Worm (Caenorhabditis elegans) whole organism, L1 larva: ENCODE measurements around the gene K12H6.8.

Experiments used
- C04F5.9 ChIP-seq: sonication (generic microtip); optimal IDR thresholded peaks from 2 replicates; lab custom pipeline; 2016; ENCODE audit warnings: missing genetic modification characterization, missing compliant biosample characterization
- C16A3.4 ChIP-seq: fragments of 150-350 bp; optimal IDR thresholded peaks from 2 replicates; lab custom pipeline; 2014; ENCODE audit warnings: missing biosample characterization, missing genetic modification characterization
- C34B4.2 ChIP-seq: sonication (generic microtip); optimal IDR thresholded peaks from 2 replicates; lab custom pipeline; 2017; ENCODE audit warnings: mild to moderate bottlenecking, missing genetic modification characterization, missing compliant biosample characterization
- aha-1 ChIP-seq: fragments of 150-350 bp; optimal IDR thresholded peaks from 2 replicates; lab custom pipeline; 2014; ENCODE audit warnings: missing biosample characterization, missing genetic modification characterization
- alr-1 ChIP-seq: fragments of 200-800 bp; sonication (Bioruptor generic); optimal IDR thresholded peaks from 2 replicates; lab custom pipeline; 2018; ENCODE audit warnings: borderline replicate concordance, mild to moderate bottlenecking, missing genetic modification characterization, missing compliant biosample characterization
- ama-1 ChIP-seq: fragments of 150-350 bp; optimal IDR thresholded peaks from 2 replicates; lab custom pipeline; 2014
- blmp-1 ChIP-seq: fragments of 150-350 bp; optimal IDR thresholded peaks from 2 replicates; lab custom pipeline; 2014; ENCODE audit warnings: missing biosample characterization, missing genetic modification characterization
- ceh-63 ChIP-seq: fragments of 200-800 bp; sonication (Bioruptor generic); optimal IDR thresholded peaks from 2 replicates; lab custom pipeline; 2018; ENCODE audit warnings: mild to moderate bottlenecking, missing genetic modification characterization, missing compliant biosample characterization
- ceh-8 ChIP-seq: fragments of 200-800 bp; sonication (Bioruptor generic); optimal IDR thresholded peaks from 2 replicates; lab custom pipeline; 2018; ENCODE audit warnings: mild to moderate bottlenecking, missing genetic modification characterization, moderate library complexity, missing compliant biosample characterization
- ceh-88 ChIP-seq: fragments of 200-800 bp; sonication (Bioruptor generic); IDR thresholded peaks from 2 replicates; pipeline ENCODE4 v1.3.6; 2022; ENCODE audit warnings: missing genetic modification characterization, missing compliant biosample characterization
- dpl-1 ChIP-seq, 3 experiments: fragments of 150-350 bp in 2 of 3; sonication (generic microtip) in 1 of 3; optimal IDR thresholded peaks; 2 replicates each; lab custom pipeline; 2014 to 2017; ENCODE audit warnings: missing biosample characterization in 3 of 3, missing genetic modification characterization in 3 of 3, missing genetic modification reagents in 3 of 3
- dsc-1 ChIP-seq: sonication (generic microtip); optimal IDR thresholded peaks from 2 replicates; lab custom pipeline; 2016; ENCODE audit warnings: mild to moderate bottlenecking, missing genetic modification characterization, missing compliant biosample characterization
- efl-1 ChIP-seq, 4 experiments: fragments of 150-350 bp; optimal IDR thresholded peaks in 3 of 4; peaks in 1 of 4; 1 replicate in 1 of 4; 2 replicates in 3 of 4; lab custom pipeline; 2014; ENCODE audit warnings: missing biosample characterization in 2 of 4, missing genetic modification characterization in 2 of 4, missing genetic modification reagents in 2 of 4
- efl-3 ChIP-seq: fragments of 200-800 bp; sonication (Bioruptor generic); optimal IDR thresholded peaks from 2 replicates; lab custom pipeline; 2018; ENCODE audit warnings: mild to moderate bottlenecking, missing genetic modification characterization, missing compliant biosample characterization
- egl-27 ChIP-seq, 2 experiments: fragments of 150-350 bp in 1 of 2; sonication (generic microtip); optimal IDR thresholded peaks; 3 replicates each; lab custom pipeline; 2017 to 2018; ENCODE audit warnings: missing biosample characterization in 2 of 2, missing genetic modification characterization in 2 of 2, missing genetic modification reagents in 2 of 2
- elt-2 ChIP-seq: sonication (generic microtip); optimal IDR thresholded peaks from 2 replicates; lab custom pipeline; 2016; ENCODE audit warnings: missing genetic modification characterization, mild to moderate bottlenecking, inconsistent platforms, missing compliant biosample characterization, missing genetic modification reagents
- elt-3 ChIP-seq, 6 experiments: fragments of 150-350 bp in 1 of 6; sonication (generic microtip); optimal IDR thresholded peaks; 2 replicates each; lab custom pipeline; 2017 to 2018; ENCODE audit warnings: missing biosample characterization in 6 of 6, missing genetic modification characterization in 6 of 6, inconsistent platforms in 1 of 6
- fkh-10 ChIP-seq: sonication (generic microtip); optimal IDR thresholded peaks from 2 replicates; lab custom pipeline; 2017; ENCODE audit warnings: missing biosample characterization, missing genetic modification reagents, missing genetic modification characterization
- fos-1 ChIP-seq: fragments of 150-350 bp; optimal IDR thresholded peaks from 2 replicates; lab custom pipeline; 2014; ENCODE audit warnings: missing biosample characterization, missing genetic modification characterization
- grh-1 ChIP-seq: fragments of 200-800 bp; sonication (Bioruptor generic); IDR thresholded peaks from 2 replicates; pipeline ENCODE4 v1.3.6; 2022; ENCODE audit warnings: missing genetic modification reagents, missing genetic modification characterization, missing compliant biosample characterization
- hlh-17 ChIP-seq: fragments of 200-800 bp; sonication (Bioruptor generic); optimal IDR thresholded peaks from 2 replicates; lab custom pipeline; 2018; ENCODE audit warnings: missing genetic modification characterization, mild to moderate bottlenecking, missing compliant biosample characterization, moderate library complexity, borderline replicate concordance
- hlh-4 ChIP-seq: sonication (generic microtip); optimal IDR thresholded peaks from 2 replicates; lab custom pipeline; 2016; ENCODE audit warnings: mild to moderate bottlenecking, missing genetic modification characterization, missing compliant biosample characterization
- hpl-2 ChIP-seq: fragments of 150-350 bp; optimal IDR thresholded peaks from 2 replicates; lab custom pipeline; 2014; ENCODE audit warnings: missing biosample characterization, missing genetic modification reagents, missing genetic modification characterization
- isw-1 ChIP-seq: fragments of 200-800 bp; sonication (Bioruptor generic); IDR thresholded peaks from 2 replicates; pipeline ENCODE4 v1.3.6; 2022; ENCODE audit warnings: missing genetic modification characterization, missing compliant biosample characterization
- jun-1 ChIP-seq: fragments of 150-350 bp; optimal IDR thresholded peaks from 2 replicates; lab custom pipeline; 2014; ENCODE audit warnings: missing biosample characterization, missing genetic modification reagents, missing genetic modification characterization
- lin-15B ChIP-seq: fragments of 150-350 bp; sonication (generic microtip); optimal IDR thresholded peaks from 3 replicates; lab custom pipeline; 2014; ENCODE audit warnings: missing biosample characterization, missing genetic modification characterization
- lir-3 ChIP-seq: sonication (generic microtip); optimal IDR thresholded peaks from 2 replicates; lab custom pipeline; 2016; ENCODE audit warnings: mild to moderate bottlenecking, missing genetic modification characterization, moderate library complexity, missing compliant biosample characterization; ENCODE audit not compliant: poor library complexity
- lsy-2 ChIP-seq, 2 experiments: fragments of 150-350 bp; optimal IDR thresholded peaks; 2 replicates each; lab custom pipeline; 2014; ENCODE audit warnings: missing biosample characterization in 2 of 2, missing genetic modification characterization in 2 of 2
- mab-9 ChIP-seq: fragments of 200-800 bp; sonication (Bioruptor generic); IDR thresholded peaks from 2 replicates; pipeline ENCODE4 v1.3.6; 2022; ENCODE audit warnings: missing genetic modification reagents, missing genetic modification characterization, missing compliant biosample characterization
- mep-1 ChIP-seq: fragments of 150-350 bp; optimal IDR thresholded peaks from 2 replicates; lab custom pipeline; 2014; ENCODE audit warnings: missing biosample characterization, missing genetic modification characterization
- nhr-11 ChIP-seq: fragments of 150-350 bp; optimal IDR thresholded peaks from 2 replicates; lab custom pipeline; 2014; ENCODE audit warnings: missing biosample characterization, missing genetic modification characterization
- nhr-12 ChIP-seq: sonication (generic microtip); optimal IDR thresholded peaks from 2 replicates; lab custom pipeline; 2017; ENCODE audit warnings: missing biosample characterization, missing genetic modification characterization
- nhr-237 ChIP-seq: fragments of 150-350 bp; optimal IDR thresholded peaks from 2 replicates; lab custom pipeline; 2014; ENCODE audit warnings: missing biosample characterization, missing genetic modification characterization
- nhr-47 ChIP-seq: sonication (generic microtip); optimal IDR thresholded peaks from 2 replicates; lab custom pipeline; 2016; ENCODE audit warnings: mild to moderate bottlenecking, missing genetic modification characterization, moderate library complexity, missing compliant biosample characterization
- nhr-71 ChIP-seq: sonication (generic microtip); optimal IDR thresholded peaks from 2 replicates; lab custom pipeline; 2016; ENCODE audit warnings: mild to moderate bottlenecking, missing genetic modification characterization, moderate library complexity, missing compliant biosample characterization
- nhr-77 ChIP-seq: fragments of 150-350 bp; optimal IDR thresholded peaks from 2 replicates; lab custom pipeline; 2014; ENCODE audit warnings: missing biosample characterization, missing genetic modification characterization
- nhr-84 ChIP-seq: sonication (generic microtip); optimal IDR thresholded peaks from 2 replicates; lab custom pipeline; 2017; ENCODE audit warnings: missing biosample characterization, missing genetic modification characterization
- pag-3 ChIP-seq: sonication (generic microtip); optimal IDR thresholded peaks from 2 replicates; lab custom pipeline; 2017; ENCODE audit warnings: missing genetic modification characterization, mild to moderate bottlenecking, missing compliant biosample characterization, antibody characterized with exemption, borderline replicate concordance; ENCODE audit not compliant: insufficient read depth
- rnt-1 ChIP-seq: sonication (generic microtip); optimal IDR thresholded peaks from 2 replicates; lab custom pipeline; 2016; ENCODE audit warnings: mild to moderate bottlenecking, missing genetic modification characterization, moderate library complexity, missing compliant biosample characterization
- snpc-4 ChIP-seq: fragments of 150-350 bp; optimal IDR thresholded peaks from 2 replicates; lab custom pipeline; 2014; ENCODE audit warnings: missing biosample characterization, missing genetic modification characterization
- snu-23 ChIP-seq: sonication (generic microtip); optimal IDR thresholded peaks from 2 replicates; lab custom pipeline; 2016; ENCODE audit warnings: missing genetic modification characterization, missing compliant biosample characterization
- sox-4 ChIP-seq: sonication (generic microtip); optimal IDR thresholded peaks from 2 replicates; lab custom pipeline; 2016; ENCODE audit warnings: missing genetic modification characterization, missing compliant biosample characterization
- sup-37 ChIP-seq: fragments of 200-800 bp; sonication (Bioruptor generic); optimal IDR thresholded peaks from 2 replicates; lab custom pipeline; 2018; ENCODE audit warnings: mild to moderate bottlenecking, missing genetic modification characterization, missing compliant biosample characterization
- tbx-2 ChIP-seq: sonication (generic microtip); optimal IDR thresholded peaks from 2 replicates; lab custom pipeline; 2016; ENCODE audit warnings: missing genetic modification characterization, missing compliant biosample characterization
- tlp-1 ChIP-seq: fragments of 150-350 bp; optimal IDR thresholded peaks from 2 replicates; lab custom pipeline; 2014; ENCODE audit warnings: missing biosample characterization, missing genetic modification characterization
- unc-86 ChIP-seq: sonication (generic microtip); optimal IDR thresholded peaks from 2 replicates; lab custom pipeline; 2016; ENCODE audit warnings: missing genetic modification characterization, missing compliant biosample characterization
- unc-98 ChIP-seq: fragments of 200-800 bp; sonication (Bioruptor generic); IDR thresholded peaks from 2 replicates; pipeline ENCODE4 v1.3.6; 2022; ENCODE audit warnings: missing genetic modification characterization, missing compliant biosample characterization
- vab-15 ChIP-seq: sonication (generic microtip); optimal IDR thresholded peaks from 2 replicates; lab custom pipeline; 2017; ENCODE audit warnings: missing genotype, mild to moderate bottlenecking, missing genetic modification characterization, missing compliant biosample characterization
- xbp-1 ChIP-seq: sonication (generic microtip); optimal IDR thresholded peaks from 2 replicates; lab custom pipeline; 2016; ENCODE audit warnings: missing genetic modification characterization, missing compliant biosample characterization
- zag-1 ChIP-seq: fragments of 150-350 bp; optimal IDR thresholded peaks from 2 replicates; lab custom pipeline; 2014; ENCODE audit warnings: missing biosample characterization, missing genetic modification characterization
- ztf-4 ChIP-seq: fragments of 150-350 bp; optimal IDR thresholded peaks from 2 replicates; lab custom pipeline; 2014; ENCODE audit warnings: missing biosample characterization, missing genetic modification characterization

K12H6.8 gene

ce11 chrII:2831173-2831572 lies 3.5 kb downstream of the K12H6.8 start, which contains the start of gene K12H6.6 (continued):
- TF ChIP-seq elt-3 (tag; optimal IDR thresholded peaks at IDR 0.05; lab: Kevin White, UChicago) = no peak
- no peak for TF ChIP-seq fkh-10
- TF ChIP-seq C16A3.4 (tag; lab: Kevin White, UChicago) = no peak
- no peak for TF ChIP-seq unc-98 (GFP tag; lab: Robert Waterston, UW)
- no peak for TF ChIP-seq alr-1 (tag; lab: Kevin White, UChicago)
- no peak for TF ChIP-seq tbx-2 (tag; lab: Kevin White, UChicago)
- peak; percentile 11 for TF ChIP-seq snu-23 (GFP tag; lab: Kevin White, UChicago)
- TF ChIP-seq elt-2 (tag; lab: Kevin White, UChicago) = no peak
- no peak for TF ChIP-seq ama-1 (lab: Kevin White, UChicago)
- TF ChIP-seq pag-3 (tag; lab: Kevin White, UChicago) = no peak
- TF ChIP-seq lin-15B = no peak

- no peak for TF ChIP-seq pag-3 (tag; lab: Kevin White, UChicago)
- TF ChIP-seq ceh-88 (GFP tag; lab: Robert Waterston, UW) = no peak
- peak; percentile 40 to 54 for TF ChIP-seq lsy-2 (tag; optimal IDR thresholded peaks at IDR 0.05; lab: Kevin White, UChicago)
- peak; percentile 7 for TF ChIP-seq xbp-1 (tag; lab: Kevin White, UChicago)
- TF ChIP-seq nhr-71 (tag; lab: Kevin White, UChicago) = peak; percentile 52
- no peak for TF ChIP-seq grh-1 (GFP tag; lab: Robert Waterston, UW)
- no peak for TF ChIP-seq ama-1 (lab: Kevin White, UChicago)
- no peak for TF ChIP-seq lir-3 (tag; lab: Kevin White, UChicago)
- TF ChIP-seq C34B4.2 = no peak
- no peak for TF ChIP-seq jun-1 (tag; lab: Kevin White, UChicago)
- no peak for TF ChIP-seq ztf-4 (tag; lab: Kevin White, UChicago)
- TF ChIP-seq hlh-17 (GFP tag; lab: Kevin White, UChicago) = no peak
- TF ChIP-seq unc-86 (tag; lab: Kevin White, UChicago) = no peak
- peak; percentile 9 for TF ChIP-seq nhr-77 (tag; lab: Kevin White, UChicago)
- TF ChIP-seq nhr-12 = no peak
- TF ChIP-seq snpc-4 (tag; lab: Kevin White, UChicago) = no peak
- TF ChIP-seq nhr-237 = no peak
- TF ChIP-seq rnt-1 = peak; percentile 41
- TF ChIP-seq zag-1 (tag; lab: Kevin White, UChicago) = no peak
- peak; percentile 28 for TF ChIP-seq tbx-2 (tag; lab: Kevin White, UChicago)
- TF ChIP-seq efl-1 (optimal IDR thresholded peaks at IDR 0.05; lab: Kevin White, UChicago) = peak; percentile 13 to 36
- no peak for TF ChIP-seq efl-1 (GFP tag; optimal IDR thresholded peaks at IDR 0.05 in 1 of 2; lab: Kevin White, UChicago)
- no peak for TF ChIP-seq efl-3
- TF ChIP-seq dsc-1 = no peak
- no peak for TF ChIP-seq sox-4 (tag; lab: Kevin White, UChicago)
- TF ChIP-seq nhr-47 (tag; lab: Kevin White, UChicago) = no peak
- TF ChIP-seq mab-9 (GFP tag; lab: Robert Waterston, UW) = no peak
- TF ChIP-seq blmp-1 = peak; percentile 52
- TF ChIP-seq mep-1 (tag; lab: Kevin White, UChicago) = peak; percentile 48
- no peak for TF ChIP-seq fos-1 (tag; lab: Kevin White, UChicago)
- TF ChIP-seq nhr-11 (tag; lab: Kevin White, UChicago) = no peak
- no peak for TF ChIP-seq sup-37
- no peak for TF ChIP-seq tlp-1
- no peak for TF ChIP-seq aha-1 (tag; lab: Kevin White, UChicago)
- TF ChIP-seq snu-23 (GFP tag; lab: Kevin White, UChicago) = peak; percentile 33
- TF ChIP-seq dpl-1 (GFP tag; optimal IDR thresholded peaks at IDR 0.05; lab: Kevin White, UChicago) = peak in 2 of 3 experiments; percentile 10 to 15
- TF ChIP-seq hlh-4 (tag; lab: Kevin White, UChicago) = no peak
- no peak for TF ChIP-seq ceh-63 (GFP tag; lab: Kevin White, UChicago)
- TF ChIP-seq nhr-84 (tag; lab: Kevin White, UChicago) = no peak
- TF ChIP-seq C04F5.9 (tag; lab: Kevin White, UChicago) = no peak
- TF ChIP-seq egl-27 (tag; optimal IDR thresholded peaks at IDR 0.05; lab: Kevin White, UChicago) = no peak
- TF ChIP-seq vab-15 (tag; lab: Kevin White, UChicago) = no peak
- no peak for TF ChIP-seq ceh-8 (GFP tag; lab: Kevin White, UChicago)
- TF ChIP-seq isw-1 (GFP tag; lab: Robert Waterston, UW) = no peak
- no peak for TF ChIP-seq hpl-2 (GFP tag; lab: Kevin White, UChicago)
Observed at ce11 chrII:2832098-2832497, 4.4 kb downstream of the K12H6.8 start.
